Fruit fly (Drosophila melanogaster) whole organism, embryonic: ENCODE data around the gene AlaRS.

Experiments
- Blimp-1 ChIP-seq: fragments of 200-800 bp; sonication (Bioruptor generic); optimal IDR thresholded peaks from 3 replicates; lab custom pipeline; 2018; ENCODE audit warnings: missing biosample characterization, missing genetic modification characterization, mild to moderate bottlenecking, moderate library complexity, missing genetic modification reagents
- CG11398 ChIP-seq: fragments of 200-800 bp; sonication (Bioruptor generic); optimal IDR thresholded peaks from 2 replicates; lab custom pipeline; 2016; ENCODE audit warnings: missing biosample characterization, missing genetic modification characterization
- CG11504 ChIP-seq: fragments of 200-800 bp; sonication (Bioruptor generic); optimal IDR thresholded peaks from 3 replicates; lab custom pipeline; 2019; ENCODE audit warnings: missing biosample characterization, mild to moderate bottlenecking, missing genetic modification characterization, moderate library complexity
- CG12155 ChIP-seq: fragments of 200-800 bp; sonication (Bioruptor generic); optimal IDR thresholded peaks from 3 replicates; lab custom pipeline; 2016; ENCODE audit warnings: missing biosample characterization, missing genetic modification characterization
- CG12236 ChIP-seq: fragments of 200-800 bp; sonication (Bioruptor generic); optimal IDR thresholded peaks from 2 replicates; lab custom pipeline; 2016; ENCODE audit warnings: missing biosample characterization, missing genetic modification characterization
- CG14050 ChIP-seq: fragments of 200-800 bp; sonication (Bioruptor generic); IDR thresholded peaks from 3 replicates; pipeline ENCODE4 v1.3.6; 2022; ENCODE audit warnings: missing biosample characterization, missing genetic modification characterization
- CG14860 ChIP-seq: fragments of 200-800 bp; sonication (Bioruptor generic); IDR thresholded peaks from 3 replicates; pipeline ENCODE4 v1.3.6; 2022; ENCODE audit warnings: missing biosample characterization, missing genetic modification characterization; ENCODE audit not compliant: partially characterized antibody
- CG16815 ChIP-seq: fragments of 200-800 bp; sonication (Bioruptor generic); optimal IDR thresholded peaks from 3 replicates; lab custom pipeline; 2017; ENCODE audit warnings: missing biosample characterization, mild to moderate bottlenecking, missing genetic modification characterization
- CG1792 ChIP-seq: fragments of 200-800 bp; sonication (Bioruptor generic); optimal IDR thresholded peaks from 2 replicates; lab custom pipeline; 2016; ENCODE audit warnings: missing biosample characterization, missing genetic modification characterization
- CG3407 ChIP-seq: fragments of 200-800 bp; sonication (Bioruptor generic); optimal IDR thresholded peaks from 2 replicates; lab custom pipeline; 2018; ENCODE audit warnings: missing biosample characterization, mild to moderate bottlenecking, missing genetic modification characterization
- CG4328 ChIP-seq: fragments of 200-800 bp; sonication (Bioruptor generic); optimal IDR thresholded peaks from 3 replicates; lab custom pipeline; 2017; ENCODE audit warnings: missing biosample characterization, missing genetic modification reagents, missing genetic modification characterization
- CG4424 ChIP-seq: fragments of 200-800 bp; sonication (Bioruptor generic); optimal IDR thresholded peaks from 3 replicates; lab custom pipeline; 2016; ENCODE audit warnings: missing biosample characterization, missing genetic modification characterization
- CG7372 ChIP-seq: fragments of 200-800 bp; sonication (Bioruptor generic); IDR thresholded peaks from 2 replicates; pipeline ENCODE4 v1.3.6; 2022; ENCODE audit warnings: missing biosample characterization, missing genetic modification characterization
- CG8290 ChIP-seq, 3 experiments: fragments of 200-800 bp; sonication (Bioruptor generic); optimal IDR thresholded peaks; 2 replicates each; lab custom pipeline; 2016 to 2019; ENCODE audit warnings: missing biosample characterization in 3 of 3, missing genetic modification characterization in 3 of 3, mild to moderate bottlenecking in 2 of 3, moderate library complexity in 1 of 3
- CG8944 ChIP-seq: fragments of 200-800 bp; sonication (Bioruptor generic); optimal IDR thresholded peaks from 3 replicates; lab custom pipeline; 2016; ENCODE audit warnings: missing biosample characterization, missing genetic modification characterization
- CG9437 ChIP-seq: fragments of 200-800 bp; sonication (Bioruptor generic); optimal IDR thresholded peaks from 2 replicates; lab custom pipeline; 2018; ENCODE audit warnings: missing biosample characterization, mild to moderate bottlenecking, missing genetic modification characterization
- CG9932 ChIP-seq: fragments of 200-800 bp; sonication (Bioruptor generic); IDR thresholded peaks from 2 replicates; pipeline ENCODE4 v1.3.6; 2022; ENCODE audit warnings: missing biosample characterization, missing genetic modification characterization
- Dll ChIP-seq: fragments of 200-800 bp; sonication (Bioruptor generic); IDR thresholded peaks from 4 replicates; pipeline ENCODE4 v1.3.6; 2022; ENCODE audit warnings: missing biosample characterization, missing genetic modification characterization; ENCODE audit not compliant: partially characterized antibody
- Doc2 ChIP-seq: fragments of 200-800 bp; sonication (Bioruptor generic); IDR thresholded peaks from 2 replicates; pipeline ENCODE4 v1.3.6; 2022; ENCODE audit warnings: missing biosample characterization, missing genetic modification characterization
- Dp ChIP-seq: fragments of 200-800 bp; sonication (Bioruptor generic); optimal IDR thresholded peaks from 2 replicates; lab custom pipeline; 2018; ENCODE audit warnings: missing biosample characterization, mild to moderate bottlenecking, missing genetic modification characterization, moderate library complexity
- Elba2 ChIP-seq: fragments of 200-800 bp; sonication (Bioruptor generic); optimal IDR thresholded peaks from 3 replicates; lab custom pipeline; 2016; ENCODE audit warnings: missing biosample characterization, missing genetic modification characterization
- Fer2 ChIP-seq: fragments of 200-800 bp; sonication (Bioruptor generic); optimal IDR thresholded peaks from 2 replicates; lab custom pipeline; 2018; ENCODE audit warnings: missing biosample characterization, mild to moderate bottlenecking, missing genetic modification characterization, moderate library complexity
- GATAe ChIP-seq: fragments of 200-800 bp; sonication (Bioruptor generic); conservative IDR thresholded peaks from 2 replicates; pipeline ENCODE4 v1.3.6; 2022; ENCODE audit warnings: missing biosample characterization, missing genetic modification characterization
- H15 ChIP-seq: fragments of 200-800 bp; sonication (Bioruptor generic); IDR thresholded peaks from 3 replicates; pipeline ENCODE4 v1.3.6; 2022; ENCODE audit warnings: missing biosample characterization, missing genetic modification characterization
- Lpt ChIP-seq: fragments of >200 bp; optimal IDR thresholded peaks from 2 replicates; lab custom pipeline; 2018; ENCODE audit warnings: missing biosample characterization, missing genetic modification characterization
- Oli ChIP-seq: fragments of 200-800 bp; sonication (Bioruptor generic); optimal IDR thresholded peaks from 2 replicates; lab custom pipeline; 2018; ENCODE audit warnings: missing biosample characterization, mild to moderate bottlenecking, missing genetic modification characterization, moderate library complexity
- ac ChIP-seq: fragments of 200-800 bp; sonication (Bioruptor generic); optimal IDR thresholded peaks from 3 replicates; lab custom pipeline; 2017; ENCODE audit warnings: missing biosample characterization, mild to moderate bottlenecking, missing genetic modification characterization
- ash1 ChIP-seq: fragments of 200-800 bp; sonication (Bioruptor generic); optimal IDR thresholded peaks from 2 replicates; lab custom pipeline; 2018; ENCODE audit warnings: missing biosample characterization, mild to moderate bottlenecking, missing genetic modification characterization
- ems ChIP-seq: fragments of 200-800 bp; sonication (Bioruptor generic); optimal IDR thresholded peaks from 3 replicates; lab custom pipeline; 2016; ENCODE audit warnings: missing biosample characterization, missing genetic modification characterization
- en ChIP-seq: fragments of 200-800 bp; sonication (Bioruptor generic); optimal IDR thresholded peaks from 2 replicates; lab custom pipeline; 2016; ENCODE audit warnings: missing biosample characterization, missing genetic modification characterization
- ewg ChIP-seq: fragments of 200-800 bp; sonication (Bioruptor generic); optimal IDR thresholded peaks from 3 replicates; lab custom pipeline; 2017; ENCODE audit warnings: mild to moderate bottlenecking, missing biosample characterization, missing genetic modification reagents, missing genetic modification characterization
- fru ChIP-seq: fragments of >200 bp; optimal IDR thresholded peaks from 2 replicates; lab custom pipeline; 2017
- ftz-f1 ChIP-seq: fragments of 200-800 bp; sonication (Bioruptor generic); optimal IDR thresholded peaks from 2 replicates; lab custom pipeline; 2016; ENCODE audit warnings: missing biosample characterization, missing genetic modification characterization
- grau ChIP-seq: fragments of 200-800 bp; optimal IDR thresholded peaks from 3 replicates; lab custom pipeline; 2019; ENCODE audit warnings: missing biosample characterization, mild to moderate bottlenecking, missing genetic modification characterization, moderate library complexity
- lola ChIP-seq, 3 experiments: fragments of >200 bp in 2 of 3; fragments of 200-800 bp in 1 of 3; sonication (Bioruptor generic) in 1 of 3; optimal IDR thresholded peaks; 2 replicates each; lab custom pipeline; 2017 to 2019; ENCODE audit warnings: missing biosample characterization in 3 of 3, missing genetic modification characterization in 3 of 3, mild to moderate bottlenecking in 1 of 3, moderate library complexity in 1 of 3
- oc ChIP-seq: fragments of 200-800 bp; sonication (Bioruptor generic); optimal IDR thresholded peaks from 2 replicates; lab custom pipeline; 2018; ENCODE audit warnings: missing biosample characterization, mild to moderate bottlenecking, missing genetic modification characterization, moderate library complexity
- odd ChIP-seq: fragments of 200-800 bp; sonication (Bioruptor generic); optimal IDR thresholded peaks from 2 replicates; lab custom pipeline; 2017; ENCODE audit warnings: missing biosample characterization, mild to moderate bottlenecking, missing genetic modification characterization
- prd ChIP-seq, 3 experiments: fragments of >200 bp in 2 of 3; fragments of 200-800 bp in 1 of 3; sonication (Bioruptor generic) in 1 of 3; optimal IDR thresholded peaks in 2 of 3; IDR thresholded peaks in 1 of 3; 2 replicates in 2 of 3; 3 replicates in 1 of 3; pipeline versions ENCODE4 v1.3.6 to Lab custom; 2017 to 2022; ENCODE audit warnings: missing biosample characterization in 1 of 3, missing genetic modification characterization in 1 of 3
- sc ChIP-seq, 3 experiments: fragments of >200 bp in 2 of 3; fragments of 200-800 bp in 1 of 3; sonication (Bioruptor generic) in 1 of 3; optimal IDR thresholded peaks; 2 replicates in 2 of 3; 3 replicates in 1 of 3; lab custom pipeline; 2017; ENCODE audit warnings: mild to moderate bottlenecking in 1 of 3, missing biosample characterization in 1 of 3, missing genetic modification characterization in 1 of 3, missing genetic modification reagents in 1 of 3
- sd ChIP-seq: fragments of 200-800 bp; sonication (Bioruptor generic); optimal IDR thresholded peaks from 3 replicates; lab custom pipeline; 2018; ENCODE audit warnings: missing biosample characterization, mild to moderate bottlenecking, missing genetic modification characterization, moderate library complexity
- sens ChIP-seq: fragments of 200-800 bp; sonication (Bioruptor generic); peaks from one replicate; lab custom pipeline; 2016; ENCODE audit warnings: missing biosample characterization, missing genetic modification characterization
- tap ChIP-seq: fragments of 200-800 bp; optimal IDR thresholded peaks from 3 replicates; lab custom pipeline; 2019; ENCODE audit warnings: missing biosample characterization, mild to moderate bottlenecking, missing genetic modification characterization, moderate library complexity
- vfl ChIP-seq: fragments of 200-800 bp; sonication (Bioruptor generic); optimal IDR thresholded peaks from 2 replicates; lab custom pipeline; 2016; ENCODE audit warnings: missing biosample characterization, missing genetic modification characterization
- wdn ChIP-seq: fragments of 200-800 bp; sonication (Bioruptor generic); IDR thresholded peaks from 2 replicates; pipeline ENCODE4 v1.3.6; 2022; ENCODE audit warnings: missing biosample characterization, missing genetic modification characterization
- wek ChIP-seq: fragments of 200-800 bp; sonication (Bioruptor generic); optimal IDR thresholded peaks from 3 replicates; lab custom pipeline; 2018; ENCODE audit warnings: missing biosample characterization, mild to moderate bottlenecking, missing genetic modification characterization, moderate library complexity
- z ChIP-seq: fragments of 200-800 bp; sonication (Bioruptor generic); IDR thresholded peaks from 3 replicates; pipeline ENCODE4 v1.3.6; 2022; ENCODE audit warnings: missing biosample characterization, missing genetic modification characterization
- zf30C ChIP-seq: fragments of 200-800 bp; sonication (Bioruptor generic); optimal IDR thresholded peaks from 3 replicates; lab custom pipeline; 2018; ENCODE audit warnings: missing biosample characterization, mild to moderate bottlenecking, missing genetic modification characterization

AlaRS gene

DNA sequence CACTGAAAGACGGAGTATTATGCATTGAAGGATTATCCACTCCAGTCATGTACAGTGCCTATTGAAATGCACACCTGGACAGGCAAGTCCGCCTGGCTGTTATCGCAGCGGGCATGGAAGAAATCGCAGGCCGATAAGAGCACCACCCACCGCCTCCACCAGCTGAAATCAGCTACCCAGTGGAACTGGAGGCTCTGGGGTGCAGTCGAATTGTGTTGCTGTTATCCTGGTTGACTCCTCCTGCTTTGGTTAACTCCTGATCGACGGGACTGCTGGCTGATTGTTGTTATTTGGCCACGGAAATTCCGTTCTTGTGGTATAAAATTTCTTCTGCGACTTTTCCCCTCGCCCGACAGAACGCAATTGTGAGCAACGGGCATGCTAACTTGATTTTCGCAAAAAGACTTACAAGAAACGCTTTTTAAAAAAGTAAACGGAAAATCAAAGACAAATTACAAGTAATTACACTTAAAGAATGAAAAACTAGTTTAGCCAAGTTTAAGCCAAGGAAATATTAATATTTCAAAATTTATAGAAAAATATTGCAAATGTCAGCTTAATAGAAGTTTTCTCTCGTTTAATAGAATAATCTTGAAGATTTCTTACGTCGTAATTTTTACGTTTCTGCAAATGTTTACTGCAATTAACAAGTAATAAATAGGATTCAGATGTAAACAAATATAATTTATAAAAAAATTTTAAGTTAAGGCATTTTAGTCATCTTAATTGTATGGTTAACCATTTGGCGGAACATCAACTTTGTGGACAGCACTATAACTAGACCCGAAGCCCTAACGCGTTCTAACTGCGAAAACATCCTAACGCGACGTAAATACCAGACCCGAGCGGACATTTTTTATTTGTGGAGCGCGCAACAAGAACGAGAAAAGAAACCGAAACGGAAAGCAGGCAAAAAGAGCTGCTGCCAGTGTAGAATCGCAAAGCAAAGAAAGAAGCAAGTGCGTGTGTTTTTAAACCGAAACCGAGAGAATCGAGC, 33.6 kb upstream of the AlaRS start, which contains the start of the genes CG13398 and Akap200 (continued):
- no peak for TF ChIP-seq CG8290 (GFP tag; optimal IDR thresholded peaks at IDR 0.05; lab: Kevin White, UChicago)
- no peak for TF ChIP-seq CG8290 (tag; optimal IDR thresholded peaks at IDR 0.05; lab: Kevin White, UChicago)
- no peak for TF ChIP-seq wdn (GFP tag; lab: Robert Waterston, UW)
- TF ChIP-seq odd (GFP tag; lab: Kevin White, UChicago), result no peak
- peak; percentile 90 for TF ChIP-seq sens (GFP tag; lab: Kevin White, UChicago)
- TF ChIP-seq H15, result no peak
- TF ChIP-seq en (GFP tag; lab: Kevin White, UChicago), result no peak
- no peak for TF ChIP-seq Dll (GFP tag; lab: Robert Waterston, UW)
- no peak for TF ChIP-seq CG4328 (GFP tag; lab: Kevin White, UChicago)
- TF ChIP-seq prd (optimal IDR thresholded peaks at IDR 0.05; lab: Kevin White, UChicago), result no peak
- TF ChIP-seq prd (GFP tag; IDR thresholded peaks at IDR 0.05; lab: Robert Waterston, UW), result peak; percentile 47; the same call in 1 of the 3 replicates
- TF ChIP-seq wek (GFP tag; lab: Kevin White, UChicago), result no peak
- TF ChIP-seq CG16815 (GFP tag; lab: Kevin White, UChicago), result peak; percentile 33
- TF ChIP-seq CG4424 (GFP tag; lab: Kevin White, UChicago), result peak; percentile 46
- no peak for TF ChIP-seq CG12236 (GFP tag; lab: Kevin White, UChicago)
- no peak for TF ChIP-seq ac (GFP tag; lab: Kevin White, UChicago)
- TF ChIP-seq CG9932, result peak; percentile 55
- TF ChIP-seq z (GFP tag; lab: Robert Waterston, UW), result no peak
- no peak for TF ChIP-seq ftz-f1 (GFP tag; lab: Kevin White, UChicago)
- TF ChIP-seq sc (optimal IDR thresholded peaks at IDR 0.05; lab: Kevin White, UChicago), result no peak
- no peak for TF ChIP-seq sc (GFP tag; optimal IDR thresholded peaks at IDR 0.05; lab: Kevin White, UChicago)
- TF ChIP-seq fru (lab: Kevin White, UChicago), result no peak
- TF ChIP-seq Doc2, result no peak
- no peak for TF ChIP-seq zf30C (GFP tag; lab: Kevin White, UChicago)
- peak; percentile 49 for TF ChIP-seq Dp (GFP tag; lab: Kevin White, UChicago)
- no peak for TF ChIP-seq oc (tag; lab: Kevin White, UChicago)
- no peak for TF ChIP-seq CG11504 (tag; lab: Kevin White, UChicago)
- TF ChIP-seq CG14050 (GFP tag; lab: Robert Waterston, UW), result no peak
- no peak for TF ChIP-seq CG3407 (GFP tag; lab: Kevin White, UChicago)
- peak; percentile 57 for TF ChIP-seq CG9437 (GFP tag; lab: Kevin White, UChicago)
- no peak for TF ChIP-seq vfl
- peak in 1 of 3 experiments; percentile 50 for TF ChIP-seq lola (GFP tag; optimal IDR thresholded peaks at IDR 0.05; lab: Kevin White, UChicago)
- peak; percentile 20 for TF ChIP-seq CG11398
- TF ChIP-seq CG8944 (GFP tag; lab: Kevin White, UChicago), result no peak
- peak; percentile 1 for TF ChIP-seq Blimp-1 (GFP tag; lab: Kevin White, UChicago)
- TF ChIP-seq CG14860 (GFP tag; lab: Robert Waterston, UW), result no peak
- no peak for TF ChIP-seq ash1 (GFP tag; lab: Kevin White, UChicago)
- no peak for TF ChIP-seq ems (GFP tag; lab: Kevin White, UChicago)
- no peak for TF ChIP-seq Elba2 (GFP tag; lab: Kevin White, UChicago)
- no peak for TF ChIP-seq CG7372
- no peak for TF ChIP-seq Lpt (GFP tag; lab: Kevin White, UChicago)
- no peak for TF ChIP-seq Fer2 (tag; lab: Kevin White, UChicago)
- no peak for TF ChIP-seq GATAe (GFP tag; lab: Robert Waterston, UW)
- no peak for TF ChIP-seq tap (tag; lab: Kevin White, UChicago)
- TF ChIP-seq CG1792, result no peak
- TF ChIP-seq CG12155 (GFP tag; lab: Kevin White, UChicago), result peak; percentile 37
- TF ChIP-seq sd (tag; lab: Kevin White, UChicago), result peak; percentile 26
- no peak for TF ChIP-seq ewg (GFP tag; lab: Kevin White, UChicago)
- peak; percentile 30 for TF ChIP-seq grau
- no peak for TF ChIP-seq Oli (tag; lab: Kevin White, UChicago)
